Worm (Caenorhabditis elegans): ENCODE measurements around the gene inx-7.

inx-7 gene

DNA sequence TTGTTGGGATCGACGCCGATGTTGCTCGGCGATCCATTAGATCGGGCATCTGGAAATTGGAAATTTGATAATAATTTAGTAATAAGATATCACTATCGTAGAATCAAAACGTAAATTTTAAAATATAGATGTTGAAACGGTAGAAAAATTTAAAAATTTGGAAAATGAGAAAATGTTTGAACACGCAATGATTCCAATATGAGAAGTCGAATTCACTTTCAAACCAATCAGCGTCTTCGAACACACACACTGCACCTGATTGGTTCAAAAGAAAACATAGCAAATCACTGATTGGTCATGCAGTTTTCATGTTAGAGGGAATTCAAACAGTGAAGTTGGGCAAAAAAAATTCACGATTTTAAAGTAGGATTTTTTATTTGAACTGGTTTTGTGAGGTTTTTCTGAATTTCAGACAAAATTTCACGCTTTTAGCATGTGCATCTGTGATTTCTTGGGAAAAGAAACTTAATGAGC is 43.1 kb downstream of the inx-7 start, which contains the start of gene H04M03.12:
TSS of gene H04M03.12 (minus strand) at position 51 of the 474 bp plus-strand sequence.
- TF ChIP-seq lin-11 (tag; optimal IDR thresholded peaks at IDR 0.05) (no peak), elt-1 (tag; optimal IDR thresholded peaks at IDR 0.05) (no peak), sem-4 (tag; optimal IDR thresholded peaks at IDR 0.05) (no peak), ztf-1 (GFP tag; conservative IDR thresholded peaks at IDR 0.05) (no peak)

DNA sequence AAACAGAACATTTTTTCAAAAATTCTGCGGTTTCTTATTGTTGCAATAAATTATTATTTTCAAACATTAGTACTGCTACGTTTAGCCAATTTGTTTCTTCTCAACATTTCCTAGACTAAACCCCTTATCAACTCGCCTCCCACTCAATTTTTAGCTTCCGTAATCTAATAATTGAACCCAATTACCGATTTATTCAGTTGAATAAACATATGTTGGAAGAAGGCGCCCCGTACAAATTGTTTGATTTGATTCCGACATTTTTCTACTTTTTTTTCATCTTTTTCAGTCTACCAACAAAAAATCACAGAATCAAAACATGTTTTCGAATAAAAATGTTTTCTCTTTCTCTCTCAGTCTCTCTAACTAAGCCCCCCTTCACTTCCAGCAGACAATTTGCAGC is 43.7 kb downstream of the inx-7 start:
- TF ChIP-seq unc-39 (tag; optimal IDR thresholded peaks at IDR 0.05) (no peak), nhr-129 (tag; optimal IDR thresholded peaks at IDR 0.05) (no peak), lsy-2 (tag; optimal IDR thresholded peaks at IDR 0.05) (no peak), nhr-6 (tag; optimal IDR thresholded peaks at IDR 0.05) (no peak), ceh-82 (tag; optimal IDR thresholded peaks at IDR 0.05) (no peak), crh-2 (tag; optimal IDR thresholded peaks at IDR 0.05) (no peak), lin-13 (GFP tag; optimal IDR thresholded peaks at IDR 0.05) (no peak), mbf-1 (tag; optimal IDR thresholded peaks at IDR 0.05) (no peak), nhr-12 (tag; optimal IDR thresholded peaks at IDR 0.05) (no peak), zag-1 (tag; optimal IDR thresholded peaks at IDR 0.05) (no peak), sma-9 (GFP tag; optimal IDR thresholded peaks at IDR 0.05) (no peak), sma-9 (tag; optimal IDR thresholded peaks at IDR 0.05) (no peak), nhr-25 (tag; optimal IDR thresholded peaks at IDR 0.05) (no peak), nhr-237 (tag; optimal IDR thresholded peaks at IDR 0.05) (no peak), snpc-4 (tag; optimal IDR thresholded peaks at IDR 0.05) (no peak), nhr-77 (tag; optimal IDR thresholded peaks at IDR 0.05) (no peak), ztf-4 (tag; optimal IDR thresholded peaks at IDR 0.05) (no peak), unc-62 (GFP tag; optimal IDR thresholded peaks at IDR 0.05) (no peak)

DNA sequence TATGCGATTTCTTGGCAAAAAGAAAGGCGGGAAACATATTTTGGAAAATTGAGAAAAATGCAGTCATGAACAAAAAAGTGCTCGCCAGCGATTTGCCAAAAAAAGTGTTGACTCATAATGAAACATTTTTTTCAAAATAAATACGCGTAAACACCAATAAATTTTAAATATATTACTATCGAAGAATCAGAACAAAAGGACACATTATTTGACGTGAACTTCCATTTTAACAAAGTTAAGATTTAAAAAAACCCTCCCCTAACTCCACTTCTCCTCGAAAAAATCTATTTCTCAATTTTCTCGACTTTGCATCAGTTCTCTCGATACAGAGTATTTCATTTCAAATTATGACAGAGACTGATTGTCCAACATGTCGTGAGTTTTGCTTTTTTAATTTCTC is 50.1 kb downstream of the inx-7 start, which contains the start of gene pck-3:
TSS of gene pck-3 (plus strand) at position 301 of the 400 bp plus-strand sequence.
- no peak for TF ChIP-seq nhr-6 (tag; optimal IDR thresholded peaks at IDR 0.05)
- no peak for TF ChIP-seq ama-1 (optimal IDR thresholded peaks at IDR 0.05)
- no peak for TF ChIP-seq nhr-129 (tag; optimal IDR thresholded peaks at IDR 0.05)
- TF ChIP-seq blmp-1 (tag; optimal IDR thresholded peaks at IDR 0.05; ENCODE audit: insufficient read depth) = no peak
- no peak for TF ChIP-seq skn-1 (tag; optimal IDR thresholded peaks at IDR 0.05)

ce11 chrIV:5895190-5895589 is 51.2 kb downstream of the inx-7 start, which contains the start of gene nspb-6:
nspb-6 (plus strand) TSS chrIV:5895490.
- TF ChIP-seq ztf-4 (tag; optimal IDR thresholded peaks at IDR 0.05) = no peak
- no peak for TF ChIP-seq gmeb-1 (tag; optimal IDR thresholded peaks at IDR 0.05)
- no peak for TF ChIP-seq nhr-23 (tag; optimal IDR thresholded peaks at IDR 0.05)
- TF ChIP-seq nhr-10 (tag; optimal IDR thresholded peaks at IDR 0.05) = no peak
- TF ChIP-seq nhr-25 (tag; optimal IDR thresholded peaks at IDR 0.05) = no peak
- no peak for TF ChIP-seq nhr-12 (tag; optimal IDR thresholded peaks at IDR 0.05)
- TF ChIP-seq C34F6.9 (tag; optimal IDR thresholded peaks at IDR 0.05) = no peak
- no peak for TF ChIP-seq lsy-2 (tag; optimal IDR thresholded peaks at IDR 0.05)
- TF ChIP-seq lin-39 (tag; optimal IDR thresholded peaks at IDR 0.05) = no peak
- TF ChIP-seq sma-9 (GFP tag; optimal IDR thresholded peaks at IDR 0.05) = no peak
- no peak for TF ChIP-seq sma-9 (tag; optimal IDR thresholded peaks at IDR 0.05)
- TF ChIP-seq ceh-16 (tag; optimal IDR thresholded peaks at IDR 0.05) = no peak
- TF ChIP-seq nhr-21 (tag; optimal IDR thresholded peaks at IDR 0.05) = no peak
